Fruit fly (Drosophila melanogaster): ENCODE data around the gene CG32713.

dm6 chrX:8448171-8448570 lies 9.3 kb downstream of the CG32713 start:
- no peak for TF ChIP-seq CG8478 (optimal IDR thresholded peaks at IDR 0.05)
- peak; percentile 11 to 23 for TF ChIP-seq CTCF (optimal IDR thresholded peaks at IDR 0.05)

Measured in S2 (cell line).